Worm (Caenorhabditis elegans): ENCODE data around the gene pqn-82.

The pqn-82 gene

DNA sequence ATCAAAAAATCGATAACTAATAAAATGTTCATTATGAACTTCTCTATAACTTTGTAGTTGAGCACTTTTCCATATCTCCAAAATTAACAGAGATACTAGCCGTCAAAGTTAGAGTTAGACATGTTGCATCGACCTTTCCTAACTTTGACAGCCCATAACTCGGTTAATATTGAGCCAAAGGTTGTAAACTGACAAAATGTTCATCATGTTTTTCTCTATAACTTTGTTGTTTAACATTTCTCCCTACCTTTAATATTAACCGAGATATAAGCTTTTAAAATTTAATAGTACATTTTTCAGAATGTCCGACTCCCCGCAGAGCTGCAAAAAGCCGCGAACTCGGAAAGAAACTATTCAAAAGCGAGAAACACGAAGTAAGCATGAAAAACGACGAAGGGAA, 6.2 kb downstream of the pqn-82 start, which contains the start of gene hlh-33:
Gene hlh-33, plus strand, starts transcription at position 301 of the 400 bp plus-strand sequence.
- no peak for TF ChIP-seq nhr-43 (tag; optimal IDR thresholded peaks at IDR 0.05; ENCODE audit: poor library complexity, severe bottlenecking)
- TF ChIP-seq skn-1 (tag; optimal IDR thresholded peaks at IDR 0.05), result no peak
- no peak for TF ChIP-seq fkh-10 (GFP tag; optimal IDR thresholded peaks at IDR 0.05)
- TF ChIP-seq ceh-28 (tag; optimal IDR thresholded peaks at IDR 0.05), result no peak

DNA sequence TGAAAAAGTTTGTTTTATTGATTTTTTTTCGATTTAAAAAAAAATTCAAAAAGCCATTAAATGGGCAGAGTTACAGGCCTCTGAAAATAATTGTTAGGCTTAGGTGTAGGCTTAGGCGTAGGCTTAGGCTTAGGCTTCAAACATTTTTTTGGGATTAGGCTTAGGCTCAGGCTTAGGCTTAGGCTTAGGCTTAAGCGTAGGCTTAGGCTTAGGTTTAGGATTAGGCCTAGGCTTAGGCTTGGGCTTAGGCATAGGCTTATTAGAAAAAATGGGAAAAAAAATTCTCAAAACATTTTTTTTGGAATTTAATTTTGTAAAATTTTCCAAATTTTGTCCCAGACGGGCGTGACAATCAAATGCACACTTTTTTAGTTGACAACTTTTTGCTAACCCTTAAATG, 7.3 kb downstream of the pqn-82 start:
- TF ChIP-seq ztf-4 (tag; optimal IDR thresholded peaks at IDR 0.05) (no peak), unc-62 (GFP tag; optimal IDR thresholded peaks at IDR 0.05) (no peak), zag-1 (tag; optimal IDR thresholded peaks at IDR 0.05) (no peak), ztf-11 (tag; optimal IDR thresholded peaks at IDR 0.05) (no peak), ceh-16 (tag; optimal IDR thresholded peaks at IDR 0.05) (no peak), ceh-9 (tag; optimal IDR thresholded peaks at IDR 0.05) (no peak), lin-15B (tag; optimal IDR thresholded peaks at IDR 0.05) (no peak), nhr-11 (tag; optimal IDR thresholded peaks at IDR 0.05) (no peak), ceh-28 (tag; optimal IDR thresholded peaks at IDR 0.05) (no peak)

DNA sequence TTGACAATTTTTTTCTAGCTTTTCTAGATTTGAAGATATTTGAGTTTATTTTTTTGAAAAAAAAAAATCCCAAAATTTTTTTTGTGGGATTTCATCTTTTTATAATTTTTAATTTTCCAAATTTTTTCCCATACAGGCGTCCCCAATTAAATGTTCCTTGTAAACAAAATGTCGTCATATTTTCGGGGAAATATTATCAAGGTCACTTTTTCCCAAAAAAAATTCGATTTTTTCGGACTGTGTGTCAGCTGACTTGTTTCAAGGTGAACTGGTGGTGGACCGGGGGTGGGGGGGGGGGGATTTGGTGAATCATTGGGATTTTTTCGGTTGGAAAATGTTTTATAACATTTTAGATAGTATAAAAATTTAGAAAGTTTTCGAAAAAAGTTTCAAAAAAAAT, 7.8 kb downstream of the pqn-82 start:
- no peak for TF ChIP-seq ama-1 (optimal IDR thresholded peaks at IDR 0.05)
- no peak for TF ChIP-seq nhr-25 (tag; optimal IDR thresholded peaks at IDR 0.05)
- TF ChIP-seq ceh-16 (tag; optimal IDR thresholded peaks at IDR 0.05), result no peak
- TF ChIP-seq nhr-76 (tag; optimal IDR thresholded peaks at IDR 0.05), result no peak
- no peak for TF ChIP-seq nhr-28 (tag; optimal IDR thresholded peaks at IDR 0.05)
- TF ChIP-seq fkh-2 (tag; optimal IDR thresholded peaks at IDR 0.05), result no peak
- TF ChIP-seq snpc-4 (tag; optimal IDR thresholded peaks at IDR 0.05), result no peak
- TF ChIP-seq ztf-4 (tag; optimal IDR thresholded peaks at IDR 0.05), result no peak
- TF ChIP-seq pha-4 (tag; optimal IDR thresholded peaks at IDR 0.05), result no peak
- no peak for TF ChIP-seq nhr-43 (tag; optimal IDR thresholded peaks at IDR 0.05; ENCODE audit: poor library complexity, severe bottlenecking)
- TF ChIP-seq skn-1 (tag; optimal IDR thresholded peaks at IDR 0.05), result no peak

DNA sequence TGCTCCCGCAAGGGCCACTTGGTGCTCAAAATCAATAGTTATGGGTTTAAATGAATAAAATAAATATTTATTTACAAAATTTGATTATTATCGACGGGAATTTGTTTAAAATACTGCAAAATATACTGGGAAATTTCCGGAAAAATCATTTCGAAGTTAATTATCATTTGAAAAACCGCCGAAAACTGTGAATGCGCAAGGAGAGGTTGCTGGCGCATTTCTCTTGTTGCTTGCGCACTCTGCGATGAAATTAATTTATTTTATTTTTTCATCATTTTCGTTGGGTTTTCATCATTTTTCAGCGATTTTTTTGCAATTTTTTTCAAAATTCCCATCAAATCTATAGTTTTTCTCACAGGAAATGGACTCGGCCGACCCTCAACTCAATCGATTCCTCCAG, 10.7 kb downstream of the pqn-82 start, which contains the start of gene ddp-1:
Gene ddp-1, plus strand, starts transcription at position 357 of the 400 bp plus-strand sequence.
- TF ChIP-seq R02D3.7 (tag; optimal IDR thresholded peaks at IDR 0.05) (peak; percentile 85), ceh-16 (tag; optimal IDR thresholded peaks at IDR 0.05) (no peak), elt-1 (tag; optimal IDR thresholded peaks at IDR 0.05) (peak; percentile 38), elt-2 (tag; optimal IDR thresholded peaks at IDR 0.05) (peak; percentile 66), pqm-1 (tag; optimal IDR thresholded peaks at IDR 0.05) (peak; percentile 41), hmg-11 (tag; optimal IDR thresholded peaks at IDR 0.05) (peak; percentile 90), snpc-4 (tag; optimal IDR thresholded peaks at IDR 0.05) (peak; percentile 86), lin-39 (tag; optimal IDR thresholded peaks at IDR 0.05) (peak; percentile 73), nhr-67 (tag; optimal IDR thresholded peaks at IDR 0.05) (no peak), nhr-23 (tag; optimal IDR thresholded peaks at IDR 0.05) (peak; percentile 98), nhr-25 (tag; optimal IDR thresholded peaks at IDR 0.05) (peak; percentile 76), ztf-11 (tag; optimal IDR thresholded peaks at IDR 0.05) (no peak), nhr-77 (tag; optimal IDR thresholded peaks at IDR 0.05) (peak; percentile 78), mml-1 (tag; optimal IDR thresholded peaks at IDR 0.05) (no peak), ceh-9 (tag; optimal IDR thresholded peaks at IDR 0.05) (no peak), nhr-43 (tag; optimal IDR thresholded peaks at IDR 0.05; ENCODE audit: poor library complexity, severe bottlenecking) (peak; percentile 94), lin-15B (tag; optimal IDR thresholded peaks at IDR 0.05) (peak; percentile 96), skn-1 (tag; optimal IDR thresholded peaks at IDR 0.05) (peak; percentile 72), ZK546.5 (tag; optimal IDR thresholded peaks at IDR 0.05) (peak; percentile 64), pha-4 (tag; optimal IDR thresholded peaks at IDR 0.05) (peak; percentile 98), zag-1 (tag; optimal IDR thresholded peaks at IDR 0.05) (peak; percentile 45), egl-5 (tag; optimal IDR thresholded peaks at IDR 0.05) (peak; percentile 89), nhr-28 (tag; optimal IDR thresholded peaks at IDR 0.05) (peak; percentile 75), ceh-82 (tag; optimal IDR thresholded peaks at IDR 0.05) (peak; percentile 93), fkh-10 (GFP tag; optimal IDR thresholded peaks at IDR 0.05) (peak; percentile 94), ztf-4 (tag; optimal IDR thresholded peaks at IDR 0.05) (peak; percentile 64), ceh-28 (tag; optimal IDR thresholded peaks at IDR 0.05) (peak; percentile 82), ama-1 (optimal IDR thresholded peaks at IDR 0.05) (peak; percentile 82), nhr-12 (tag; optimal IDR thresholded peaks at IDR 0.05) (no peak), nhr-11 (tag; optimal IDR thresholded peaks at IDR 0.05) (peak; percentile 50), nhr-76 (tag; optimal IDR thresholded peaks at IDR 0.05) (no peak), tbx-2 (tag; optimal IDR thresholded peaks at IDR 0.05) (peak; percentile 93), jun-1 (tag; optimal IDR thresholded peaks at IDR 0.05) (peak; percentile 88), eor-1 (tag; optimal IDR thresholded peaks at IDR 0.05) (peak in 1 of 2 experiments; percentile 56), unc-39 (tag; optimal IDR thresholded peaks at IDR 0.05) (no peak), unc-62 (GFP tag; optimal IDR thresholded peaks at IDR 0.05) (peak; percentile 54), fkh-2 (tag; optimal IDR thresholded peaks at IDR 0.05) (no peak), sea-2 (GFP tag; optimal IDR thresholded peaks at IDR 0.05) (no peak), egl-27 (tag; optimal IDR thresholded peaks at IDR 0.05) (peak; percentile 69), aly-2 (tag; optimal IDR thresholded peaks at IDR 0.05) (peak; percentile 70), elt-3 (tag; optimal IDR thresholded peaks at IDR 0.05) (no peak), fos-1 (tag; optimal IDR thresholded peaks at IDR 0.05) (no peak), nhr-237 (tag; optimal IDR thresholded peaks at IDR 0.05) (no peak), nfya-1 (tag; optimal IDR thresholded peaks at IDR 0.05; ENCODE audit: insufficient read depth) (peak; percentile 94)

Measured in whole organism, L3 larva.